Worm (Caenorhabditis elegans): ENCODE measurements around the gene igdb-2.

ce11 chrIV:12429504-12429903 lies 39.0 kb upstream of the igdb-2 start:
- no peak for TF ChIP-seq ZK185.1 (tag; optimal IDR thresholded peaks at IDR 0.05; ENCODE audit: poor library complexity, severe bottlenecking)
- no peak for TF ChIP-seq efl-1 (GFP tag; optimal IDR thresholded peaks at IDR 0.05)
- no peak for TF ChIP-seq ama-1 (optimal IDR thresholded peaks at IDR 0.05)
- no peak for TF ChIP-seq ama-1 (GFP tag; optimal IDR thresholded peaks at IDR 0.05)
